Worm (Caenorhabditis elegans): ENCODE results near the gene fmil-1.

DNA sequence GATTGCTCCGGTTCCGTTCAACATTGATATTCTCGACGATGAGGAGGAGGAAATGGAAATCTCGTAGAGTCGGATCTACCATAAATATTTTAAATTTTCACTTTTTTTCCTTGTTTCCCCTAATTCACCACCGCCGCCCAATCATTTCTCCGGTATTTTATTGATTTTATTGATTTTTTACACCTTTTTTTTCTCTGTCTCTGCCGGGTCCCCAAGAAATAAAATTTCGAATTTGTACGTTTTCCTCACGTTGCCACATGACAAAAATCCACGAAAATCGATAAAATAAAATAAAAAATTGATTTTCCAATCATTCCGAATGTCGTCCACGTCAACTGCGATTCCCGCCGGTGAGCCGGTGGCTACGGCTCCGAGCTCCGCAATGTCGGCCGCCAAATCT is 29.7 kb upstream of the fmil-1 start, which contains the start of gene Y37E11AL.2:
- TF ChIP-seq snpc-4 (tag; optimal IDR thresholded peaks at IDR 0.05) (no peak), fkh-10 (GFP tag; optimal IDR thresholded peaks at IDR 0.05) (no peak)
